Worm (Caenorhabditis elegans): ENCODE measurements around the gene srg-27.

- TF ChIP-seq ama-1 (optimal IDR thresholded peaks at IDR 0.05) (no peak), pax-1 (tag; optimal IDR thresholded peaks at IDR 0.05) (no peak), tbx-2 (tag; optimal IDR thresholded peaks at IDR 0.05) (no peak), C08G9.2 (tag; optimal IDR thresholded peaks at IDR 0.05) (no peak), elt-2 (tag; optimal IDR thresholded peaks at IDR 0.05) (no peak), Y22D7AL.16 (tag; optimal IDR thresholded peaks at IDR 0.05) (no peak), unc-86 (tag; optimal IDR thresholded peaks at IDR 0.05) (no peak), gmeb-2 (tag; optimal IDR thresholded peaks at IDR 0.05) (no peak), nhr-11 (tag; optimal IDR thresholded peaks at IDR 0.05) (no peak)
These were observed 35.2 kb upstream of the srg-27 start for ce11 chrV:5304366-5304765.

Data from whole organism, late embryonic.